Fruit fly (Drosophila melanogaster) whole organism, embryonic: ENCODE results near the gene Sec23.

Source experiments
- BtbVII ChIP-seq: fragments of 200-800 bp; sonication (Bioruptor generic); optimal IDR thresholded peaks from 3 replicates; lab custom pipeline; 2017; ENCODE audit warnings: missing biosample characterization, mild to moderate bottlenecking, missing genetic modification characterization
- CG10209 ChIP-seq: fragments of 200-800 bp; sonication (Bioruptor generic); optimal IDR thresholded peaks from 3 replicates; lab custom pipeline; 2017; ENCODE audit warnings: missing biosample characterization, mild to moderate bottlenecking, missing genetic modification characterization, missing genetic modification reagents
- CG13624 ChIP-seq: fragments of 200-800 bp; sonication (Bioruptor generic); optimal IDR thresholded peaks from 2 replicates; lab custom pipeline; 2016; ENCODE audit warnings: missing biosample characterization, missing genetic modification characterization
- CG14441 ChIP-seq: fragments of 200-800 bp; sonication (Bioruptor generic); IDR thresholded peaks from 2 replicates; pipeline ENCODE4 v1.3.6; 2022; ENCODE audit warnings: missing biosample characterization, missing genetic modification characterization
- CG15514 ChIP-seq: fragments of 200-800 bp; sonication (Bioruptor generic); optimal IDR thresholded peaks from 3 replicates; lab custom pipeline; 2017; ENCODE audit warnings: missing biosample characterization, missing genetic modification characterization, mild to moderate bottlenecking, moderate library complexity, missing genetic modification reagents
- CG1647 ChIP-seq: fragments of 200-800 bp; sonication (Bioruptor generic); optimal IDR thresholded peaks from 3 replicates; lab custom pipeline; 2016; ENCODE audit warnings: missing biosample characterization, missing genetic modification characterization
- CG17328 ChIP-seq: fragments of 200-800 bp; sonication (Bioruptor generic); IDR thresholded peaks from 2 replicates; pipeline ENCODE4 v1.3.6; 2022; ENCODE audit warnings: missing biosample characterization, missing genetic modification characterization
- CG17385 ChIP-seq: fragments of 200-800 bp; sonication (Bioruptor generic); optimal IDR thresholded peaks from 3 replicates; lab custom pipeline; 2018; ENCODE audit warnings: missing biosample characterization, mild to moderate bottlenecking, missing genetic modification characterization
- CG17568 ChIP-seq: fragments of 200-800 bp; sonication (Bioruptor generic); optimal IDR thresholded peaks from 2 replicates; lab custom pipeline; 2018; ENCODE audit warnings: missing biosample characterization, mild to moderate bottlenecking, missing genetic modification characterization, moderate library complexity
- CG18599 ChIP-seq: fragments of 200-800 bp; sonication (Bioruptor generic); optimal IDR thresholded peaks from 3 replicates; lab custom pipeline; 2017; ENCODE audit warnings: missing biosample characterization, missing genetic modification characterization, mild to moderate bottlenecking, moderate library complexity, missing genetic modification reagents
- CG2889 ChIP-seq: fragments of 200-800 bp; sonication (Bioruptor generic); IDR thresholded peaks from 3 replicates; pipeline ENCODE4 v1.3.6; 2022; ENCODE audit warnings: missing biosample characterization, missing genetic modification characterization
- CG30403 ChIP-seq: fragments of 200-800 bp; sonication (Bioruptor generic); optimal IDR thresholded peaks from 3 replicates; lab custom pipeline; 2016; ENCODE audit warnings: missing biosample characterization, missing genetic modification characterization
- CG31365 ChIP-seq: fragments of 200-800 bp; sonication (Bioruptor generic); optimal IDR thresholded peaks from 2 replicates; lab custom pipeline; 2018; ENCODE audit warnings: missing biosample characterization, mild to moderate bottlenecking, missing genetic modification characterization
- CG3995 ChIP-seq: fragments of 200-800 bp; sonication (Bioruptor generic); optimal IDR thresholded peaks from 3 replicates; lab custom pipeline; 2016; ENCODE audit warnings: missing biosample characterization, missing genetic modification characterization
- CG4360 ChIP-seq: fragments of 200-800 bp; sonication (Bioruptor generic); IDR thresholded peaks from 2 replicates; pipeline ENCODE4 v1.3.6; 2022; ENCODE audit warnings: missing biosample characterization, missing genetic modification characterization
- CG9609 ChIP-seq: fragments of 200-800 bp; sonication (Bioruptor generic); optimal IDR thresholded peaks from 3 replicates; lab custom pipeline; 2016; ENCODE audit warnings: missing biosample characterization, missing genetic modification characterization
- Deaf1 ChIP-seq: fragments of 200-800 bp; optimal IDR thresholded peaks from 3 replicates; lab custom pipeline; 2019; ENCODE audit warnings: missing biosample characterization, mild to moderate bottlenecking, missing genetic modification characterization, moderate library complexity
- Dek ChIP-seq: fragments of 200-800 bp; sonication (Bioruptor generic); optimal IDR thresholded peaks from 3 replicates; lab custom pipeline; 2019; ENCODE audit warnings: missing biosample characterization, mild to moderate bottlenecking, missing genetic modification characterization, moderate library complexity
- HHEX ChIP-seq: fragments of 200-800 bp; sonication (Bioruptor generic); optimal IDR thresholded peaks from 3 replicates; lab custom pipeline; 2017; ENCODE audit warnings: missing biosample characterization, mild to moderate bottlenecking, missing genetic modification characterization, missing genetic modification reagents
- Hmr ChIP-seq: fragments of 200-800 bp; sonication (Bioruptor generic); optimal IDR thresholded peaks from 3 replicates; lab custom pipeline; 2017; ENCODE audit warnings: mild to moderate bottlenecking, missing biosample characterization, missing genetic modification reagents, missing genetic modification characterization
- Hr39 ChIP-seq: fragments of >200 bp; optimal IDR thresholded peaks from 2 replicates; lab custom pipeline; 2017
- Jarid2 ChIP-seq: fragments of 200-800 bp; sonication (Bioruptor generic); optimal IDR thresholded peaks from 3 replicates; lab custom pipeline; 2017; ENCODE audit warnings: mild to moderate bottlenecking, missing biosample characterization, missing genetic modification reagents, missing genetic modification characterization
- Meics ChIP-seq: fragments of 200-800 bp; sonication (Bioruptor generic); optimal IDR thresholded peaks from 2 replicates; lab custom pipeline; 2017; ENCODE audit warnings: missing biosample characterization, mild to moderate bottlenecking, missing genetic modification characterization
- Rx ChIP-seq: fragments of 200-800 bp; sonication (Bioruptor generic); IDR thresholded peaks from 2 replicates; pipeline ENCODE4 v1.3.6; 2022; ENCODE audit warnings: missing biosample characterization, missing genetic modification characterization
- Sox100B ChIP-seq: fragments of 200-800 bp; sonication (Bioruptor generic); optimal IDR thresholded peaks from 3 replicates; lab custom pipeline; 2018; ENCODE audit warnings: missing biosample characterization, mild to moderate bottlenecking, missing genetic modification characterization
- ab ChIP-seq: fragments of 200-800 bp; sonication (Bioruptor generic); optimal IDR thresholded peaks from 2 replicates; lab custom pipeline; 2016; ENCODE audit warnings: missing biosample characterization, missing genetic modification characterization
- al ChIP-seq: fragments of 200-800 bp; sonication (Bioruptor generic); IDR thresholded peaks from 2 replicates; pipeline ENCODE4 v1.3.6; 2022; ENCODE audit warnings: missing biosample characterization, missing genetic modification characterization
- amos ChIP-seq: fragments of 200-800 bp; sonication (Bioruptor generic); IDR thresholded peaks from 2 replicates; pipeline ENCODE4 v1.3.6; 2022; ENCODE audit warnings: missing biosample characterization, missing genetic modification characterization; ENCODE audit not compliant: partially characterized antibody
- ara ChIP-seq: fragments of 200-800 bp; sonication (Bioruptor generic); IDR thresholded peaks from 2 replicates; pipeline ENCODE4 v1.3.6; 2022; ENCODE audit warnings: missing biosample characterization, missing genetic modification characterization
- ato ChIP-seq: fragments of 200-800 bp; sonication (Bioruptor generic); IDR thresholded peaks from 2 replicates; pipeline ENCODE4 v1.3.6; 2022; ENCODE audit warnings: missing biosample characterization, missing genetic modification characterization; ENCODE audit not compliant: partially characterized antibody
- bbx ChIP-seq: fragments of 200-800 bp; sonication (Bioruptor generic); IDR thresholded peaks from 2 replicates; pipeline ENCODE4 v1.3.6; 2022; ENCODE audit warnings: missing biosample characterization, missing genetic modification characterization; ENCODE audit not compliant: partially characterized antibody
- bcd ChIP-seq: fragments of 200-800 bp; sonication (Bioruptor generic); optimal IDR thresholded peaks from 2 replicates; lab custom pipeline; 2017; ENCODE audit warnings: missing biosample characterization, mild to moderate bottlenecking, missing genetic modification characterization
- chinmo ChIP-seq: fragments of 200-800 bp; sonication (Bioruptor generic); IDR thresholded peaks from 4 replicates; pipeline ENCODE4 v1.3.6; 2022; ENCODE audit warnings: missing biosample characterization, missing genetic modification characterization; ENCODE audit not compliant: partially characterized antibody
- cwo ChIP-seq: fragments of 200-800 bp; sonication (Bioruptor generic); optimal IDR thresholded peaks from 3 replicates; lab custom pipeline; 2017; ENCODE audit warnings: missing biosample characterization, missing genetic modification characterization, mild to moderate bottlenecking, moderate library complexity, missing genetic modification reagents
- en ChIP-seq: fragments of 200-800 bp; sonication (Bioruptor generic); optimal IDR thresholded peaks from 2 replicates; lab custom pipeline; 2016; ENCODE audit warnings: missing biosample characterization, missing genetic modification characterization
- h ChIP-seq: fragments of >200 bp; optimal IDR thresholded peaks from 2 replicates; lab custom pipeline; 2017
- lab ChIP-seq: fragments of 200-800 bp; sonication (Bioruptor generic); optimal IDR thresholded peaks from 3 replicates; lab custom pipeline; 2017; ENCODE audit warnings: missing biosample characterization, missing genetic modification characterization, mild to moderate bottlenecking, moderate library complexity, missing genetic modification reagents
- lbe ChIP-seq: fragments of 200-800 bp; sonication (Bioruptor generic); optimal IDR thresholded peaks from 2 replicates; lab custom pipeline; 2016; ENCODE audit warnings: missing biosample characterization, mild to moderate bottlenecking, missing genetic modification characterization
- lov ChIP-seq, 2 experiments: fragments of 200-800 bp in 1 of 2; fragments of >200 bp in 1 of 2; sonication (Bioruptor generic) in 1 of 2; IDR thresholded peaks in 1 of 2; optimal IDR thresholded peaks in 1 of 2; 2 replicates in 1 of 2; 3 replicates in 1 of 2; pipeline versions ENCODE4 v1.3.6 to Lab custom; 2017 to 2022; ENCODE audit warnings: missing biosample characterization in 1 of 2, missing genetic modification characterization in 1 of 2
- nerfin-2 ChIP-seq: fragments of 200-800 bp; sonication (Bioruptor generic); IDR thresholded peaks from 2 replicates; pipeline ENCODE4 v1.3.6; 2022; ENCODE audit warnings: missing biosample characterization, missing genetic modification characterization; ENCODE audit not compliant: partially characterized antibody
- nmo ChIP-seq: fragments of 200-800 bp; sonication (Bioruptor generic); optimal IDR thresholded peaks from 2 replicates; lab custom pipeline; 2018; ENCODE audit warnings: missing biosample characterization, mild to moderate bottlenecking, missing genetic modification characterization, moderate library complexity
- onecut ChIP-seq: fragments of 200-800 bp; sonication (Bioruptor generic); IDR thresholded peaks from 2 replicates; pipeline ENCODE4 v1.3.6; 2022; ENCODE audit warnings: missing biosample characterization, missing genetic modification characterization
- pfk ChIP-seq: fragments of 200-800 bp; sonication (Bioruptor generic); optimal IDR thresholded peaks from 2 replicates; lab custom pipeline; 2018; ENCODE audit warnings: missing biosample characterization, mild to moderate bottlenecking, missing genetic modification characterization, moderate library complexity
- phol ChIP-seq: fragments of 200-800 bp; sonication (Bioruptor generic); optimal IDR thresholded peaks from 3 replicates; lab custom pipeline; 2018; ENCODE audit warnings: missing biosample characterization, mild to moderate bottlenecking, missing genetic modification characterization, moderate library complexity
- pzg ChIP-seq: fragments of 200-800 bp; sonication (Bioruptor generic); optimal IDR thresholded peaks from 3 replicates; lab custom pipeline; 2018; ENCODE audit warnings: missing biosample characterization, mild to moderate bottlenecking, missing genetic modification characterization, moderate library complexity
- so ChIP-seq: fragments of 200-800 bp; sonication (Bioruptor generic); IDR thresholded peaks from 3 replicates; pipeline ENCODE4 v1.3.6; 2022; ENCODE audit warnings: missing biosample characterization, missing genetic modification characterization
- tna ChIP-seq: fragments of 200-800 bp; sonication (Bioruptor generic); IDR thresholded peaks from 2 replicates; pipeline ENCODE4 v1.3.6; 2022; ENCODE audit warnings: missing biosample characterization, missing genetic modification characterization; ENCODE audit not compliant: partially characterized antibody
- twi ChIP-seq: fragments of 200-800 bp; optimal IDR thresholded peaks from 2 replicates; lab custom pipeline; 2019; ENCODE audit warnings: missing biosample characterization, mild to moderate bottlenecking, missing genetic modification characterization, moderate library complexity

Sec23 gene

DNA sequence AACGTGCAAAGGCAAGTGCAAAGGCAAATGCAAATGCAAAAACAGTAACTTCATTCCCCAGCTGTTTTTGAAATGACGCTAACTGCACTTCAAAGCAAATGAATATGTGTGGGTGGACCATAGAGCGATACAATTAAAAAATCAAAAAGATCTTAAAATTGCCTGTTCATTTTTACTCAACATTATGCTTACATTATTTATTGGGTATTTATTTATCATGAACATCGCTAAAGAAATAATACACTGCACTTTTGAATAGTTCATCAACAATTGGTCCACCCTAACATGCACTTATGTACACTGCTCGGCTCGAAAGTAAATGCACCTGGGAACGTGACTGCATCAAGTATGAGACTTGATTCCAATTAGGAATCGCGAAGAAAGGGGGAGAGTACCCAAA, 45.6 kb downstream of the Sec23 start (continued):
- no peak for TF ChIP-seq pzg

- TF ChIP-seq phol (tag; lab: Kevin White, UChicago) (peak; percentile 62), Rx (GFP tag; lab: Robert Waterston, UW) (no peak), CG17385 (GFP tag; lab: Kevin White, UChicago) (peak; percentile 3), bcd (GFP tag; lab: Kevin White, UChicago) (no peak), bbx (no peak), CG17568 (no peak), onecut (GFP tag; lab: Robert Waterston, UW) (0 out of 2 replicates have a peak, but pooled peaks have one; percentile 12), Hr39 (lab: Kevin White, UChicago) (no peak), CG15514 (GFP tag; lab: Kevin White, UChicago) (peak; percentile 24), CG1647 (GFP tag; lab: Kevin White, UChicago) (no peak), ato (GFP tag; lab: Robert Waterston, UW) (no peak), ara (0 out of 2 replicates have a peak, but pooled peaks have one; percentile 43), twi (tag; lab: Kevin White, UChicago) (no peak), lbe (GFP tag; lab: Kevin White, UChicago) (no peak), lov (optimal IDR thresholded peaks at IDR 0.05; lab: Kevin White, UChicago) (no peak), lov (GFP tag; IDR thresholded peaks at IDR 0.05; lab: Robert Waterston, UW) (0 out of 3 replicates have a peak, but pooled peaks have one; percentile 41), Dek (tag; lab: Kevin White, UChicago) (no peak), amos (GFP tag; lab: Robert Waterston, UW) (no peak), pfk (GFP tag; lab: Kevin White, UChicago) (peak; percentile 22), CG17328 (GFP tag; lab: Robert Waterston, UW) (no peak), CG2889 (GFP tag; lab: Robert Waterston, UW) (no peak), CG4360 (GFP tag; lab: Robert Waterston, UW) (0 out of 2 replicates have a peak, but pooled peaks have one; percentile 20), HHEX (GFP tag; lab: Kevin White, UChicago) (peak; percentile 25), CG3995 (GFP tag; lab: Kevin White, UChicago) (no peak), CG18599 (GFP tag; lab: Kevin White, UChicago) (peak; percentile 48), CG10209 (GFP tag; lab: Kevin White, UChicago) (no peak), al (no peak), CG9609 (no peak), Deaf1 (peak; percentile 25), so (GFP tag; lab: Robert Waterston, UW) (no peak), chinmo (GFP tag; lab: Robert Waterston, UW) (0 out of 4 replicates have a peak, but pooled peaks have one; percentile 19), Sox100B (GFP tag; lab: Kevin White, UChicago) (peak; percentile 3), en (no peak), nerfin-2 (GFP tag; lab: Robert Waterston, UW) (no peak), cwo (GFP tag; lab: Kevin White, UChicago) (no peak), lab (GFP tag; lab: Kevin White, UChicago) (peak; percentile 71), Hmr (GFP tag; lab: Kevin White, UChicago) (peak; percentile 35), CG14441 (GFP tag; lab: Robert Waterston, UW) (no peak), nmo (GFP tag; lab: Kevin White, UChicago) (no peak), CG31365 (no peak), CG30403 (no peak), Jarid2 (GFP tag; lab: Kevin White, UChicago) (no peak), h (lab: Kevin White, UChicago) (no peak), Meics (GFP tag; lab: Kevin White, UChicago) (peak; percentile 6), BtbVII (peak; percentile 1), CG13624 (GFP tag; lab: Kevin White, UChicago) (no peak), ab (GFP tag; lab: Kevin White, UChicago) (no peak), tna (GFP tag; lab: Robert Waterston, UW) (no peak)
These were observed 47.5 kb downstream of the Sec23 start for dm6 chr3R:5696384-5696783.
